Fruit fly (Drosophila melanogaster): ENCODE results near the gene Hcf.

The Hcf gene

DNA sequence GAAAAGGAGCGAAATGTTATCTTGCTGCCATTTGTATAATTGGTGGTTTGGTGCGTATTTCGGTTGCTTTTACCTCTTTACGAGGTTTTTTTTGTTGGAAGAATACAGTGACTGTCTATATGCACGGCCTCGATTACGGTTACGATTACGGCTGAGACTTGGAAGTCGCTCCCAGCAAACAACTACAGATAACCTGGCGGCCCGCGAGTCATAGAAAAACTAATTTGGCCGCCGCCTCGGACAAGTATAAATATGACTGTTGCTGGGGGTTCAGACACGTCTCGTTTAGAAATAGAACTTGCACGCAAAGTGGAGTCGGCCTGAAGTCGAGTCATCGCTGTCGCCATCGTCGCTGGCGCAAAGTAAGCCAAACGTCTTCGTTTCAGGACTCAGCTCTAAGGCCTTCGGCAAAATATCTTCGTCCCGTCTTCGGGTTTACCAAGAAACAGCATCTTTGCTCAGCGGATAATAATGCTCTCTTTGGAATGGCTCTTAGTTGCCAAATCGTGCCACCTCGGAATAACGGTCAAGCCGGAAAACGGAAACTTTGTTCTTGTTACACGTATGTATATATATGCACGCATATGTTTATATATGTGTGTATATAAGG lies 33.6 kb downstream of the Hcf start:
- TF ChIP-seq CG9727 (GFP tag; optimal IDR thresholded peaks at IDR 0.05) (no peak), CG12769 (tag; optimal IDR thresholded peaks at IDR 0.05) (no peak), ATbp (GFP tag; optimal IDR thresholded peaks at IDR 0.05) (peak; percentile 54), pros (GFP tag; optimal IDR thresholded peaks at IDR 0.05) (peak; percentile 91), CG3995 (GFP tag; optimal IDR thresholded peaks at IDR 0.05) (peak; percentile 50), NfI (GFP tag; optimal IDR thresholded peaks at IDR 0.05) (no peak), ato (GFP tag; IDR thresholded peaks at IDR 0.05; ENCODE audit: partially characterized antibody) (no peak), CG4707 (GFP tag; optimal IDR thresholded peaks at IDR 0.05) (peak; percentile 11), CG2199 (GFP tag; IDR thresholded peaks at IDR 0.05) (peak; percentile 91), CG15479 (GFP tag; optimal IDR thresholded peaks at IDR 0.05) (peak; percentile 11), slbo (GFP tag; IDR thresholded peaks at IDR 0.05) (no peak), CG1602 (GFP tag; optimal IDR thresholded peaks at IDR 0.05) (no peak), chn (GFP tag; optimal IDR thresholded peaks at IDR 0.05) (no peak), Med (GFP tag) (peak; percentile 12), nerfin-2 (GFP tag; IDR thresholded peaks at IDR 0.05; ENCODE audit: partially characterized antibody) (no peak), CG12659 (GFP tag; optimal IDR thresholded peaks at IDR 0.05) (no peak), Taf1 (GFP tag; IDR thresholded peaks at IDR 0.05) (no peak), CG5180 (GFP tag; optimal IDR thresholded peaks at IDR 0.05) (peak; percentile 21), CG18619 (GFP tag; optimal IDR thresholded peaks at IDR 0.05) (no peak), CG1647 (GFP tag; optimal IDR thresholded peaks at IDR 0.05) (no peak), E2f1 (GFP tag; IDR thresholded peaks at IDR 0.05) (0 out of 2 replicates have a peak, but pooled peaks have one; percentile 18), ssp (GFP tag; IDR thresholded peaks at IDR 0.05) (no peak), Hr39 (optimal IDR thresholded peaks at IDR 0.05) (no peak), CG17359 (tag; optimal IDR thresholded peaks at IDR 0.05) (peak; percentile 14), CG13123 (GFP tag; optimal IDR thresholded peaks at IDR 0.05) (no peak), sug (tag; optimal IDR thresholded peaks at IDR 0.05) (peak; percentile 60), Deaf1 (tag; optimal IDR thresholded peaks at IDR 0.05) (peak; percentile 89), Adf1 (GFP tag; IDR thresholded peaks at IDR 0.05) (no peak), Max (GFP tag; optimal IDR thresholded peaks at IDR 0.05) (no peak), jing (GFP tag; optimal IDR thresholded peaks at IDR 0.05) (no peak), Atf3 (GFP tag; optimal IDR thresholded peaks at IDR 0.05) (no peak), Awh (GFP tag; IDR thresholded peaks at IDR 0.05) (0 out of 2 replicates have a peak, but pooled peaks have one; percentile 13), CG2712 (tag; optimal IDR thresholded peaks at IDR 0.05) (peak; percentile 4)

DNA sequence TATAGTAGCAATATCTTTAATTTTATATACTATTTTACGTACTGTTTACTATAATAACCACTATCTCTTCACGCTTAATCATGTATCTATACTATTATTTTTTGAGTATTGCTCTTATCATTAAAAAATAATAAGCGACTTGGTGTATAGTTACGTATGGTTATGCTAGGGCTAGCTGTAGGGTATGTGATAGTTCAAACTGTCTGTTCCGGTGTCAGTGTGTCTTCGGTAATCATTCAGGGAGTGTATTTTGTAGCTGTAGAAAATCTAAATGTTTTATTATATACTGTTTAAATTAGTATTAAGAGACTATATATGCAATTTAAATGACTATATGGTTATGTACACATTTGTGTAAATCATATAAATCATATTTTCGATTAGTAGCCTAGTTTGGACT lies 34.7 kb downstream of the Hcf start:
- TF ChIP-seq CG30403 (GFP tag; optimal IDR thresholded peaks at IDR 0.05), result no peak
- no peak for TF ChIP-seq Aef1 (GFP tag; IDR thresholded peaks at IDR 0.05)
- no peak for TF ChIP-seq unc-4 (GFP tag; IDR thresholded peaks at IDR 0.05; ENCODE audit: partially characterized antibody)
- TF ChIP-seq mld (GFP tag; IDR thresholded peaks at IDR 0.05; ENCODE audit: partially characterized antibody), result 0 out of 3 replicates have a peak, but pooled peaks have one; percentile 16
- TF ChIP-seq crc (GFP tag; optimal IDR thresholded peaks at IDR 0.05), result no peak
- TF ChIP-seq CG16813 (GFP tag; IDR thresholded peaks at IDR 0.05; ENCODE audit: partially characterized antibody), result peak; percentile 68; the same call in 2 of the 3 replicates
- peak; percentile 17; the same call in 1 of the 3 replicates for TF ChIP-seq HLH4C (GFP tag; IDR thresholded peaks at IDR 0.05; ENCODE audit: partially characterized antibody)
- TF ChIP-seq CG6791 (GFP tag; IDR thresholded peaks at IDR 0.05; ENCODE audit: partially characterized antibody), result 0 out of 3 replicates have a peak, but pooled peaks have one; percentile 53
- no peak for TF ChIP-seq fu2 (GFP tag; optimal IDR thresholded peaks at IDR 0.05)
- TF ChIP-seq CG14860 (GFP tag; IDR thresholded peaks at IDR 0.05; ENCODE audit: partially characterized antibody), result peak; percentile 19; the same call in 1 of the 3 replicates
- TF ChIP-seq CG7963 (GFP tag; IDR thresholded peaks at IDR 0.05; ENCODE audit: partially characterized antibody), result peak; percentile 47; the same call in 1 of the 3 replicates
- no peak for TF ChIP-seq Sry-β (GFP tag; optimal IDR thresholded peaks at IDR 0.05)
- TF ChIP-seq CG2202 (tag; optimal IDR thresholded peaks at IDR 0.05), result no peak
- TF ChIP-seq bbx (GFP tag; IDR thresholded peaks at IDR 0.05; ENCODE audit: partially characterized antibody), result peak; percentile 24; the same call in 1 of the 2 replicates
